Worm (Caenorhabditis elegans): Measurements from ENCODE around the gene ssp-35.

DNA sequence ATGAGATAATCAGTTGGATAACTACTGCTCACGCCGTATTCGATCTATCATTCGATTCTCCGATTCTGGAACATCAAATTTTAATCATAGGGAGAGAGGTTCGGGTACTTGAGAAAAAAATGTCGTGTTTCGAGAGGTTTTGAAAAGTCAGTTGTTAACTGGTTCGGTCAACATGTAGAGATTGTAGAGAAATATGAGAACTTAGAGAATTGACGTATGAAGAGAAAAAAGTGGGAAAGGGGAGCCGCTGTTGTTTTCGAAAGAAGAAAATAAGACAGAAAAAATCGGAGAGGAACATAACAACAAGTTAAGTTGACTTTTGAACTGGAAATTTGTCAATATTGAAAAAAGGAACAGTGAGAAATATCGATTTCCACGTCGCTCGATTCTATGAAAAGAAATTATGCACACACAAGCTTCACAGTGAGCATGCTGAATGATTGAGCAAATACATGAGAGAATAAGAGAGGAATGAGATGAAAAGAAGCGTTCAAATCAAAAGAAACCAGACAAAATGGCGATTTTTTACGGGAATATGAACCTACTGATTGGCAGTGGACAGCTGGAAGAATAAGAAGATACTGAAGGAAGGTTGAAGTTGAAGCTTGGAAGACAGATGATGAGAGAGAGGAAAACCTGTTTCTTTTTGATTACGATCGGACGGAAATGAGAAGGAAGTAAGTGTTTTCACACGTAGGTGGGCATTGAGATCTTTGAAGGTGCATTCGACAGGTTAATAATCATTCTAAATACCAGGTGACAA is 18.5 kb downstream of the ssp-35 start, which contains the start of the genes T04H1.13, slfl-5 and rad-50:
- TF ChIP-seq W03F9.2 (tag; optimal IDR thresholded peaks at IDR 0.05) (no peak), him-1 (tag; optimal IDR thresholded peaks at IDR 0.05) (no peak)
